Fruit fly (Drosophila melanogaster): ENCODE results near the gene laf.

dm6 chr3R:4906627-4906940, 28.3 kb upstream of the laf start:
- TF ChIP-seq CG6683 (GFP tag; optimal IDR thresholded peaks at IDR 0.05) = no peak
- no peak for TF ChIP-seq Camta (GFP tag; optimal IDR thresholded peaks at IDR 0.05)
- TF ChIP-seq CG8290 (GFP tag; optimal IDR thresholded peaks at IDR 0.05) = no peak
- no peak for TF ChIP-seq CG8290 (tag; optimal IDR thresholded peaks at IDR 0.05)
- TF ChIP-seq rib (GFP tag; IDR thresholded peaks at IDR 0.05) = no peak
- TF ChIP-seq slp2 (GFP tag; optimal IDR thresholded peaks at IDR 0.05) = no peak
- TF ChIP-seq hth (optimal IDR thresholded peaks at IDR 0.05) = no peak
- TF ChIP-seq NfI (GFP tag; optimal IDR thresholded peaks at IDR 0.05) = no peak
- TF ChIP-seq Ptx1 (GFP tag; IDR thresholded peaks at IDR 0.05) = no peak
- no peak for TF ChIP-seq grau (tag; optimal IDR thresholded peaks at IDR 0.05)
- no peak for TF ChIP-seq CG1024 (GFP tag; IDR thresholded peaks at IDR 0.05)
- TF ChIP-seq gem (tag; optimal IDR thresholded peaks at IDR 0.05) = no peak
- no peak for TF ChIP-seq fru (optimal IDR thresholded peaks at IDR 0.05)
- TF ChIP-seq btn (GFP tag; optimal IDR thresholded peaks at IDR 0.05) = no peak

Data from whole organism, embryonic.